Fruit fly (Drosophila melanogaster) whole organism, embryonic: ENCODE results near the gene CG5096.

Experiments used
- Atf6 ChIP-seq: fragments of 200-800 bp; sonication (Bioruptor generic); IDR thresholded peaks from 2 replicates; pipeline ENCODE4 v1.3.6; 2022; ENCODE audit warnings: missing biosample characterization, missing genetic modification characterization
- CG10979 ChIP-seq: fragments of 200-800 bp; sonication (Bioruptor generic); optimal IDR thresholded peaks from 2 replicates; lab custom pipeline; 2018; ENCODE audit warnings: missing biosample characterization, mild to moderate bottlenecking, missing genetic modification characterization, moderate library complexity
- CG14014 ChIP-seq: fragments of 200-800 bp; sonication (Bioruptor generic); IDR thresholded peaks from 2 replicates; pipeline ENCODE4 v1.3.6; 2022; ENCODE audit warnings: missing biosample characterization, missing genetic modification characterization
- CG14441 ChIP-seq: fragments of 200-800 bp; sonication (Bioruptor generic); IDR thresholded peaks from 2 replicates; pipeline ENCODE4 v1.3.6; 2022; ENCODE audit warnings: missing biosample characterization, missing genetic modification characterization
- CG17802 ChIP-seq: fragments of 200-800 bp; sonication (Bioruptor generic); optimal IDR thresholded peaks from 2 replicates; lab custom pipeline; 2018; ENCODE audit warnings: missing biosample characterization, mild to moderate bottlenecking, missing genetic modification characterization, moderate library complexity
- CG3995 ChIP-seq: fragments of 200-800 bp; sonication (Bioruptor generic); optimal IDR thresholded peaks from 3 replicates; lab custom pipeline; 2016; ENCODE audit warnings: missing biosample characterization, missing genetic modification characterization
- CG6175 ChIP-seq: fragments of 200-800 bp; sonication (Bioruptor generic); IDR thresholded peaks from 3 replicates; pipeline ENCODE4 v1.3.6; 2022; ENCODE audit warnings: missing biosample characterization, missing genetic modification characterization
- CG6791 ChIP-seq: fragments of 200-800 bp; sonication (Bioruptor generic); IDR thresholded peaks from 3 replicates; pipeline ENCODE4 v1.3.6; 2022; ENCODE audit warnings: missing biosample characterization, missing genetic modification characterization; ENCODE audit not compliant: partially characterized antibody
- CG7271 ChIP-seq: fragments of 200-800 bp; sonication (Bioruptor generic); optimal IDR thresholded peaks from 2 replicates; lab custom pipeline; 2018; ENCODE audit warnings: missing biosample characterization, mild to moderate bottlenecking, missing genetic modification characterization, moderate library complexity
- E2f1 ChIP-seq: fragments of 200-800 bp; sonication (Bioruptor generic); IDR thresholded peaks from 2 replicates; pipeline ENCODE4 v1.3.6; 2022; ENCODE audit warnings: missing biosample characterization, missing genetic modification characterization
- Eip74EF ChIP-seq, 2 experiments: fragments of 200-800 bp in 1 of 2; fragments of >200 bp in 1 of 2; sonication (Bioruptor generic) in 1 of 2; optimal IDR thresholded peaks; 2 replicates each; lab custom pipeline; 2017 to 2019; ENCODE audit warnings: missing biosample characterization in 2 of 2, missing genetic modification characterization in 2 of 2, mild to moderate bottlenecking in 1 of 2, moderate library complexity in 1 of 2
- Gsc ChIP-seq: fragments of 200-800 bp; sonication (Bioruptor generic); IDR thresholded peaks from 2 replicates; pipeline ENCODE4 v1.3.6; 2022; ENCODE audit warnings: missing biosample characterization, missing genetic modification characterization
- Mes4 ChIP-seq: fragments of 200-800 bp; sonication (Bioruptor generic); optimal IDR thresholded peaks from 2 replicates; lab custom pipeline; 2016; ENCODE audit warnings: missing biosample characterization, missing genetic modification characterization
- Ravus ChIP-seq: fragments of 200-800 bp; sonication (Bioruptor generic); IDR thresholded peaks from 2 replicates; pipeline ENCODE4 v1.3.6; 2022; ENCODE audit warnings: missing biosample characterization, missing genetic modification characterization
- Rx ChIP-seq: fragments of 200-800 bp; sonication (Bioruptor generic); IDR thresholded peaks from 2 replicates; pipeline ENCODE4 v1.3.6; 2022; ENCODE audit warnings: missing biosample characterization, missing genetic modification characterization
- Xrp1 ChIP-seq: fragments of 200-800 bp; sonication (Bioruptor generic); IDR thresholded peaks from 2 replicates; pipeline ENCODE4 v1.3.6; 2022; ENCODE audit warnings: missing biosample characterization, missing genetic modification characterization
- btn ChIP-seq: fragments of 200-800 bp; sonication (Bioruptor generic); optimal IDR thresholded peaks from 2 replicates; lab custom pipeline; 2016; ENCODE audit warnings: missing biosample characterization, missing genetic modification characterization
- cas ChIP-seq: fragments of 200-800 bp; sonication (Bioruptor generic); IDR thresholded peaks from 2 replicates; pipeline ENCODE4 v1.3.6; 2022; ENCODE audit warnings: missing biosample characterization, missing genetic modification characterization
- croc ChIP-seq: fragments of 200-800 bp; sonication (Bioruptor generic); conservative IDR thresholded peaks from 3 replicates; pipeline ENCODE4 v1.3.6; 2022; ENCODE audit warnings: missing biosample characterization, missing genetic modification characterization
- disco-r ChIP-seq: fragments of 200-800 bp; sonication (Bioruptor generic); optimal IDR thresholded peaks from 2 replicates; lab custom pipeline; 2016; ENCODE audit warnings: missing biosample characterization, missing genetic modification characterization
- dysf ChIP-seq: fragments of 200-800 bp; sonication (Bioruptor generic); IDR thresholded peaks from 3 replicates; pipeline ENCODE4 v1.3.6; 2022; ENCODE audit warnings: missing biosample characterization, missing genetic modification characterization
- esg ChIP-seq: fragments of 200-800 bp; sonication (Bioruptor generic); conservative IDR thresholded peaks from 2 replicates; pipeline ENCODE4 v1.3.6; 2022; ENCODE audit warnings: missing biosample characterization, missing genetic modification characterization
- fru ChIP-seq: fragments of >200 bp; optimal IDR thresholded peaks from 2 replicates; lab custom pipeline; 2017
- kay ChIP-seq: fragments of 200-800 bp; sonication (Bioruptor generic); optimal IDR thresholded peaks from 2 replicates; lab custom pipeline; 2016; ENCODE audit warnings: missing biosample characterization, missing genetic modification characterization
- luna ChIP-seq: fragments of 200-800 bp; sonication (Bioruptor generic); optimal IDR thresholded peaks from 2 replicates; lab custom pipeline; 2016; ENCODE audit warnings: missing biosample characterization, missing genetic modification characterization
- phol ChIP-seq: fragments of 200-800 bp; sonication (Bioruptor generic); optimal IDR thresholded peaks from 3 replicates; lab custom pipeline; 2018; ENCODE audit warnings: missing biosample characterization, mild to moderate bottlenecking, missing genetic modification characterization, moderate library complexity
- stwl ChIP-seq: fragments of 200-800 bp; sonication (Bioruptor generic); optimal IDR thresholded peaks from 3 replicates; lab custom pipeline; 2018; ENCODE audit warnings: missing biosample characterization, mild to moderate bottlenecking, missing genetic modification characterization, moderate library complexity
- tio ChIP-seq: fragments of 200-800 bp; sonication (Bioruptor generic); optimal IDR thresholded peaks from 2 replicates; lab custom pipeline; 2017; ENCODE audit warnings: missing biosample characterization, missing genetic modification characterization, inconsistent platforms
- trh ChIP-seq: fragments of 200-800 bp; sonication (Bioruptor generic); optimal IDR thresholded peaks from 2 replicates; lab custom pipeline; 2016; ENCODE audit warnings: missing biosample characterization, missing genetic modification characterization

CG5096 gene

DNA sequence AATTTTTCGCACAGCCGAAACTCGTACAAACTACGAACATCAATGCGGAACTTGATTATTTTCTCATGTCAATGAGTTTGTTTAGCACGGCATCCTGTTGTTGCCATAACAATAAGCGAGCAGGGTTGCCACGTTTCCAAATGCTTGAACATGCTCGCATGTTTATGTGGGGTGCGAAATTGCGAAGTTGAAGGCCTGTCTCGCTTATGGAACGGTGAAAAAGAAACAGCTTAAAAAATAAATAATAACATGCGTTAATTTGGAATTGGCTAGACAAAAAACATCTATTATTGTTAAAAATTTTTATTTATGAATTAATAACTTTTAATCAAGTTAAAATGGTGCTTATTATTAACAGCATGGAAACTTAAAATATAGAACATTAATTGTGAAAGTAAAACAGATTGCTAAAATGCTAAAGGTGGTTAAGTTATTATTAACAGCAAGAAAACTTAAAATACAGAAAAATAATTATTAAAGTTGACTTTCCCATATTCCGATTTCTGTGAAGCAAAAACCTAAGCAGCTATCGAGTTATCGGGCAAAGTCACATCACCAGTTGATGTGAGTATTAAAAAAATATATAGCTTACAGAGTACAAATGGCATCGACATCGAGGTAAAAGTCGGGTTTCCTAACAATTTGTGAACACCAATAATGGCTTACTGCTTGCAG is 48.9 kb downstream of the CG5096 start, which contains the start of the genes Bug22 and TfIIB (continued):
- no peak for TF ChIP-seq Gsc (GFP tag; lab: Robert Waterston, UW)
- TF ChIP-seq fru (lab: Kevin White, UChicago) = no peak
- TF ChIP-seq Xrp1 (GFP tag; lab: Robert Waterston, UW) = peak; percentile 71; the same call in 1 of the 2 replicates
- TF ChIP-seq dysf (GFP tag; lab: Robert Waterston, UW) = peak; percentile 63; the same call in 2 of the 3 replicates
- peak; percentile 74 for TF ChIP-seq phol (tag; lab: Kevin White, UChicago)
- peak; percentile 84 for TF ChIP-seq CG17802 (tag; lab: Kevin White, UChicago)
- TF ChIP-seq luna (GFP tag; lab: Kevin White, UChicago) = no peak
- TF ChIP-seq stwl (tag; lab: Kevin White, UChicago) = peak; percentile 64
- TF ChIP-seq esg = peak; percentile 41; the same call in 1 of the 2 replicates
- peak; percentile 58 for TF ChIP-seq Mes4 (GFP tag; lab: Kevin White, UChicago)
- peak; percentile 6 for TF ChIP-seq CG7271 (tag; lab: Kevin White, UChicago)
- TF ChIP-seq croc (GFP tag; lab: Robert Waterston, UW) = no peak
- no peak for TF ChIP-seq cas (GFP tag; lab: Robert Waterston, UW)
- TF ChIP-seq kay (GFP tag; lab: Kevin White, UChicago) = peak; percentile 36
- peak; percentile 22; the same call in 1 of the 3 replicates for TF ChIP-seq CG6791 (GFP tag; lab: Robert Waterston, UW)
- TF ChIP-seq Atf6 = peak; percentile 61
- TF ChIP-seq trh (GFP tag; lab: Kevin White, UChicago) = peak; percentile 24
- no peak for TF ChIP-seq btn (GFP tag; lab: Kevin White, UChicago)
- no peak for TF ChIP-seq CG6175 (GFP tag; lab: Robert Waterston, UW)
- peak; percentile 17 for TF ChIP-seq CG3995
- peak; percentile 42 for TF ChIP-seq CG10979
- peak; percentile 71 for TF ChIP-seq CG14014 (GFP tag; lab: Robert Waterston, UW)
- TF ChIP-seq E2f1 (GFP tag; lab: Robert Waterston, UW) = 0 out of 2 replicates have a peak, but pooled peaks have one; percentile 12
- TF ChIP-seq disco-r = no peak
- peak in 1 of 2 experiments; percentile 56 for TF ChIP-seq Eip74EF (GFP tag; optimal IDR thresholded peaks at IDR 0.05; lab: Kevin White, UChicago)
- TF ChIP-seq tio (GFP tag; lab: Kevin White, UChicago) = no peak
- peak; percentile 70 for TF ChIP-seq CG14441 (GFP tag; lab: Robert Waterston, UW)
- peak; percentile 40 for TF ChIP-seq Rx (GFP tag; lab: Robert Waterston, UW)
- TF ChIP-seq Ravus (GFP tag; lab: Robert Waterston, UW) = peak; percentile 19; the same call in 1 of the 2 replicates
